Worm (Caenorhabditis elegans): ENCODE results near the gene dlc-2.

The dlc-2 gene

DNA sequence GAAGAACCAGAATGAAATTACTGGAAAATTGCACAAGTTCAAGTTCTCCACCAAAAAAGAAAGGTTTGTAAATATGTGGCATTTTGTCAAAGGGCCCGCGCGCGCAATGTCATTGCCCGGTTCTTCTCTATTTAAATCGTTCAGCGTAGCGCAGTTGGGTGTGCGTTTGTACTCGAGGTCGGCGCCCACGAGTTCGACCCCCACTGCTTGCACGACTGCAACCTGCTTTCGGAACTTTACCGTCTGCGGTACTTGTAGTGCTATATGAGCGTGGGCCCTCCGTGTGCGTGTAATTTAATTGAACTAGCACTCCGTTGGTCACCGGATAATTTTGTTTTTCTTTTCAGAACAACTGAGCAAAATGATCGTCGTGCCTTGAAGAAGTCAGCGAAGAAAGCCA is 24.9 kb downstream of the dlc-2 start (continued):
- TF ChIP-seq attf-6 (GFP tag; IDR thresholded peaks at IDR 0.05), result peak; percentile 73; the same call in 1 of the 2 replicates
- peak; percentile 98 for TF ChIP-seq lin-26 (GFP tag; IDR thresholded peaks at IDR 0.05)
- no peak for TF ChIP-seq Y79H2A.3 (GFP tag; conservative IDR thresholded peaks at IDR 0.05)
- TF ChIP-seq snpc-1.1 (tag; optimal IDR thresholded peaks at IDR 0.05; ENCODE audit: insufficient read depth), result no peak
- TF ChIP-seq hmg-1.2 (GFP tag; IDR thresholded peaks at IDR 0.05), result peak; percentile 67
- no peak for TF ChIP-seq ztf-3 (GFP tag; optimal IDR thresholded peaks at IDR 0.05)
- peak; percentile 66 for TF ChIP-seq unc-130 (GFP tag; optimal IDR thresholded peaks at IDR 0.05)
- TF ChIP-seq F57A8.1 (GFP tag; optimal IDR thresholded peaks at IDR 0.05), result peak; percentile 45
- TF ChIP-seq hlh-26 (GFP tag; conservative IDR thresholded peaks at IDR 0.05), result no peak
- peak; percentile 90 for TF ChIP-seq nfyb-1 (GFP tag; IDR thresholded peaks at IDR 0.05)
- TF ChIP-seq lsl-1 (GFP tag; optimal IDR thresholded peaks at IDR 0.05), result peak; percentile 76
- no peak for TF ChIP-seq ccch-3 (GFP tag; optimal IDR thresholded peaks at IDR 0.05)
- peak; percentile 26 for TF ChIP-seq dpff-1 (tag; optimal IDR thresholded peaks at IDR 0.05)
- peak; percentile 9 for TF ChIP-seq gei-17 (GFP tag; optimal IDR thresholded peaks at IDR 0.05)
- TF ChIP-seq ztf-28 (GFP tag; IDR thresholded peaks at IDR 0.05), result peak; percentile 94
- TF ChIP-seq ZK185.1 (tag; optimal IDR thresholded peaks at IDR 0.05; ENCODE audit: poor library complexity, severe bottlenecking), result peak; percentile 92
- TF ChIP-seq chd-7 (tag; optimal IDR thresholded peaks at IDR 0.05), result peak; percentile 91
- TF ChIP-seq dox-1 (GFP tag; IDR thresholded peaks at IDR 0.05), result peak; percentile 91
- TF ChIP-seq sea-2 (GFP tag; IDR thresholded peaks at IDR 0.05), result no peak
- TF ChIP-seq madf-8 (GFP tag; conservative IDR thresholded peaks at IDR 0.05), result 0 out of 2 replicates have a peak, but pooled peaks have one; percentile 29
- TF ChIP-seq tbx-9 (tag; optimal IDR thresholded peaks at IDR 0.05; ENCODE audit: borderline replicate concordance), result peak; percentile 72
- peak; percentile 79 for TF ChIP-seq bed-2 (GFP tag; IDR thresholded peaks at IDR 0.05)
- peak; percentile 49; the same call in 1 of the 2 replicates for TF ChIP-seq C06A6.2 (GFP tag; conservative IDR thresholded peaks at IDR 0.05)
- TF ChIP-seq let-526 (GFP tag; IDR thresholded peaks at IDR 0.05), result no peak
- TF ChIP-seq T26A5.8 (tag; optimal IDR thresholded peaks at IDR 0.05), result peak; percentile 76
- TF ChIP-seq zim-3 (tag; optimal IDR thresholded peaks at IDR 0.05), result peak; percentile 61
- peak; percentile 93 for TF ChIP-seq sptf-2 (GFP tag; optimal IDR thresholded peaks at IDR 0.05)
- no peak for TF ChIP-seq nhr-120 (GFP tag; IDR thresholded peaks at IDR 0.05)
- peak; percentile 68; the same call in 1 of the 2 replicates for TF ChIP-seq Y53G8AR.9 (GFP tag; conservative IDR thresholded peaks at IDR 0.05)
- TF ChIP-seq nhr-179 (tag; optimal IDR thresholded peaks at IDR 0.05), result no peak
- TF ChIP-seq nhr-90 (tag; optimal IDR thresholded peaks at IDR 0.05), result peak; percentile 94
- TF ChIP-seq lin-40 (tag; optimal IDR thresholded peaks at IDR 0.05), result peak; percentile 75
- no peak for TF ChIP-seq unc-62 (GFP tag; optimal IDR thresholded peaks at IDR 0.05)
- TF ChIP-seq dpl-1 (GFP tag; optimal IDR thresholded peaks at IDR 0.05), result peak; percentile 24
- TF ChIP-seq pbrm-1 (GFP tag; IDR thresholded peaks at IDR 0.05), result peak; percentile 82
- TF ChIP-seq attf-5 (GFP tag; optimal IDR thresholded peaks at IDR 0.05), result peak; percentile 81
- TF ChIP-seq F49E8.2 (tag; optimal IDR thresholded peaks at IDR 0.05; ENCODE audit: insufficient read depth), result peak; percentile 91
- TF ChIP-seq atf-7 (tag; optimal IDR thresholded peaks at IDR 0.05), result peak; percentile 38
- peak; percentile 88 for TF ChIP-seq mxl-1 (tag; optimal IDR thresholded peaks at IDR 0.05)
- TF ChIP-seq F37B4.10 (GFP tag; IDR thresholded peaks at IDR 0.05), result no peak
- peak; percentile 81 for TF ChIP-seq athp-1 (tag; optimal IDR thresholded peaks at IDR 0.05)
- peak; percentile 85 for TF ChIP-seq D2030.7 (GFP tag; IDR thresholded peaks at IDR 0.05)
- peak; percentile 29 for TF ChIP-seq F22D6.2 (tag; optimal IDR thresholded peaks at IDR 0.05)
- TF ChIP-seq ceh-79 (tag; optimal IDR thresholded peaks at IDR 0.05), result peak; percentile 88
- TF ChIP-seq lin-35 (GFP tag; optimal IDR thresholded peaks at IDR 0.05), result peak in 2 of 3 experiments; percentile 4 to 13
- no peak for TF ChIP-seq sdz-38 (tag; optimal IDR thresholded peaks at IDR 0.05)
- TF ChIP-seq B0336.3 (GFP tag; IDR thresholded peaks at IDR 0.05), result peak; percentile 76
- no peak for TF ChIP-seq pha-4 (tag; optimal IDR thresholded peaks at IDR 0.05)
- TF ChIP-seq fkh-3 (tag; optimal IDR thresholded peaks at IDR 0.05), result peak; percentile 55

All from whole organism, young adult.